Worm (Caenorhabditis elegans) whole organism, L4/young adult: ENCODE data around the gene inpp-1.

Source experiments
- dao-5 ChIP-seq: sonication (generic microtip); optimal IDR thresholded peaks from 2 replicates; lab custom pipeline; 2016; ENCODE audit warnings: missing genotype, missing genetic modification characterization, moderate library complexity, missing compliant biosample characterization
- him-1 ChIP-seq: sonication (generic microtip); optimal IDR thresholded peaks from 2 replicates; lab custom pipeline; 2016; ENCODE audit warnings: missing genotype, missing genetic modification reagents, missing genetic modification characterization, missing compliant biosample characterization

DNA sequence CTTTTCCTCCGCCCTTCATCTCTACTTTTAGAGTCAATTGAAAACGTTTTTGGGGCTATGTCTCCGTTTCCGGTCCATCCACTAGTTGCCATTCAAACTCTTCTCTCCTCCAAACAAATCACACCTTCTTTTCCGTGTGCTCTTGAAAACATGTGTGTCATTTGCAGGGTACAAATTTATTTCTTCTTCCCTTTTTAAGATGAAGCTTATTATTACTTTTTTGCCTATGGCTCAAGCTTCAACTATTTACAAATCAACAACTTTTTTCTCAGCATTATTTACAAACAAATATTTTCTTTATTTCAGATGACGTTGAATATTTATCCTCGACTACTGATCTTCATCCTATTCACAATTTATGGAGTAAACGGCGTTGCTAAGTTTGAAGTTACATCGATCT lies 29.2 kb downstream of the inpp-1 start, which contains the start of gene T25B9.3:
- TF ChIP-seq him-1 (tag; lab: Kevin White, UChicago) (no peak), dao-5 (tag; lab: Kevin White, UChicago) (no peak)
